Worm (Caenorhabditis elegans): ENCODE measurements around the gene R193.2.

DNA sequence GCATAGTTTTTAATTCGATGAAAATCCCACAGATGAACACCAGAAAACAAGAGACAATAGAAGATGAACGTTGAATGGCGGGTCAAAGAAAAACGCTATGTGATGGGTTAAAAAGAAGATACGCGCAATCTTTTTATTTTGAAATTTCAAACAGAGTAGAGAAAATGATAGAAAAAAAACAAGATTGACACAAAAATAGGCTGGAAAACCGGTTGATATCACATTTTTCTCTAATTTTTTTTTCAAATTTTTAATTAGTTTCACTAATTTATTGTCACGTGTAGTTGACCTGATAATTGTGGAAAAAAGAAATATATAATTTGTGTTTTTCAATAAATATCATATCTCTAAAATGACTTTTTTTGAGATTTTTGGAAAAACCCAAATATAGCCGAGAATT lies 24.2 kb downstream of the R193.2 start, which contains the start of gene C05D9.9:
- TF ChIP-seq W03F9.2 (tag; optimal IDR thresholded peaks at IDR 0.05) = no peak
- no peak for TF ChIP-seq him-1 (tag; optimal IDR thresholded peaks at IDR 0.05)

Measured in whole organism, L4/young adult.